Fruit fly (Drosophila melanogaster) whole organism, wandering third instar larva: ENCODE results near the gene Dif.

Experiments
- Abd-B ChIP-seq: fragments of >200 bp; optimal IDR thresholded peaks from 2 replicates; lab custom pipeline; 2017; ENCODE audit warnings: missing biosample characterization, missing genetic modification characterization
- CG9705 ChIP-seq: fragments of 200-800 bp; sonication (Bioruptor generic); optimal IDR thresholded peaks from 2 replicates; lab custom pipeline; 2018; ENCODE audit warnings: missing biosample characterization, mild to moderate bottlenecking, missing genetic modification characterization
- Dfd ChIP-seq: fragments of >200 bp; optimal IDR thresholded peaks from 2 replicates; lab custom pipeline; 2017; ENCODE audit warnings: missing biosample characterization, missing genetic modification characterization
- OdsH ChIP-seq: fragments of 200-800 bp; sonication (Bioruptor generic); optimal IDR thresholded peaks from 2 replicates; lab custom pipeline; 2016; ENCODE audit warnings: missing biosample characterization, mild to moderate bottlenecking, missing genetic modification characterization
- Sp1 ChIP-seq: fragments of 200-800 bp; sonication (Bioruptor generic); optimal IDR thresholded peaks from 3 replicates; lab custom pipeline; 2019; ENCODE audit warnings: missing biosample characterization, mild to moderate bottlenecking, missing genetic modification characterization, moderate library complexity
- br ChIP-seq: fragments of 200-800 bp; sonication (Bioruptor generic); optimal IDR thresholded peaks from 2 replicates; lab custom pipeline; 2016; ENCODE audit warnings: missing biosample characterization, missing genetic modification characterization
- dmrt93B ChIP-seq: fragments of 200-800 bp; sonication (Bioruptor generic); optimal IDR thresholded peaks from 2 replicates; lab custom pipeline; 2018; ENCODE audit warnings: missing biosample characterization, mild to moderate bottlenecking, missing genetic modification characterization
- fru ChIP-seq: fragments of 200-800 bp; sonication (Bioruptor generic); optimal IDR thresholded peaks from 3 replicates; lab custom pipeline; 2016; ENCODE audit warnings: missing biosample characterization, mild to moderate bottlenecking, missing genetic modification characterization
- pan ChIP-seq: fragments of >200 bp; optimal IDR thresholded peaks from 2 replicates; lab custom pipeline; 2017
- psq ChIP-seq: fragments of 200-800 bp; sonication (Bioruptor generic); optimal IDR thresholded peaks from 3 replicates; lab custom pipeline; 2017; ENCODE audit warnings: missing biosample characterization, mild to moderate bottlenecking, missing genetic modification characterization, moderate library complexity
- rgr ChIP-seq: fragments of 200-800 bp; sonication (Bioruptor generic); optimal IDR thresholded peaks from 3 replicates; lab custom pipeline; 2016; ENCODE audit warnings: missing biosample characterization, mild to moderate bottlenecking, missing genetic modification characterization

- TF ChIP-seq fru (GFP tag; lab: Kevin White, UChicago), result no peak
- TF ChIP-seq rgr (GFP tag; lab: Kevin White, UChicago), result no peak
- TF ChIP-seq Sp1 (GFP tag; lab: Kevin White, UChicago), result no peak
- TF ChIP-seq psq (GFP tag; lab: Kevin White, UChicago), result no peak
- TF ChIP-seq Abd-B, result no peak
- no peak for TF ChIP-seq OdsH (GFP tag; lab: Kevin White, UChicago)
- no peak for TF ChIP-seq pan (lab: Kevin White, UChicago)
- TF ChIP-seq Dfd (GFP tag; lab: Kevin White, UChicago), result no peak
- no peak for TF ChIP-seq br (GFP tag; lab: Kevin White, UChicago)
- no peak for TF ChIP-seq CG9705
- no peak for TF ChIP-seq dmrt93B
Observed at dm6 chr2L:17452084-17452483, 19.1 kb upstream of the Dif start.
